Fruit fly (Drosophila melanogaster) whole organism, pupa: ENCODE data around the gene CG13810.

Experiments
- CG10348 ChIP-seq: fragments of 200-800 bp; sonication (Bioruptor generic); IDR thresholded peaks from 2 replicates; pipeline ENCODE4 v1.3.6; 2022; ENCODE audit warnings: missing biosample characterization, missing genetic modification characterization
- CG12605 ChIP-seq: fragments of 200-800 bp; sonication (Bioruptor generic); IDR thresholded peaks from 2 replicates; pipeline ENCODE4 v1.3.6; 2022; ENCODE audit warnings: missing biosample characterization, missing genetic modification characterization
- CG13204 ChIP-seq: fragments of 200-800 bp; sonication (Bioruptor generic); optimal IDR thresholded peaks from 2 replicates; lab custom pipeline; 2018; ENCODE audit warnings: missing biosample characterization, mild to moderate bottlenecking, missing genetic modification characterization, moderate library complexity
- CG14655 ChIP-seq: fragments of 200-800 bp; sonication (Bioruptor generic); optimal IDR thresholded peaks from 3 replicates; lab custom pipeline; 2017; ENCODE audit warnings: mild to moderate bottlenecking, missing biosample characterization, missing genetic modification reagents, missing genetic modification characterization
- CG15710 ChIP-seq: fragments of 200-800 bp; sonication (Bioruptor generic); optimal IDR thresholded peaks from 2 replicates; lab custom pipeline; 2018; ENCODE audit warnings: missing biosample characterization, mild to moderate bottlenecking, missing genetic modification characterization, moderate library complexity
- CG17806 ChIP-seq: fragments of 200-800 bp; sonication (Bioruptor generic); optimal IDR thresholded peaks from 2 replicates; lab custom pipeline; 2018; ENCODE audit warnings: missing biosample characterization, mild to moderate bottlenecking, missing genetic modification characterization, moderate library complexity
- CG32121 ChIP-seq: fragments of 200-800 bp; sonication (Bioruptor generic); IDR thresholded peaks from 2 replicates; pipeline ENCODE4 v1.3.6; 2022; ENCODE audit warnings: missing biosample characterization, missing genetic modification characterization
- CG34367 ChIP-seq: fragments of 200-800 bp; sonication (Bioruptor generic); optimal IDR thresholded peaks from 2 replicates; lab custom pipeline; 2018; ENCODE audit warnings: missing biosample characterization, mild to moderate bottlenecking, missing genetic modification characterization
- CG4496 ChIP-seq: fragments of 200-800 bp; sonication (Bioruptor generic); IDR thresholded peaks from 3 replicates; pipeline ENCODE4 v1.3.6; 2022; ENCODE audit warnings: missing biosample characterization, missing genetic modification characterization
- CG8159 ChIP-seq: fragments of 200-800 bp; sonication (Bioruptor generic); optimal IDR thresholded peaks from 3 replicates; lab custom pipeline; 2018; ENCODE audit warnings: missing biosample characterization, mild to moderate bottlenecking, missing genetic modification characterization, moderate library complexity
- CG8301 ChIP-seq: fragments of 200-800 bp; sonication (Bioruptor generic); optimal IDR thresholded peaks from 2 replicates; lab custom pipeline; 2018; ENCODE audit warnings: missing biosample characterization, mild to moderate bottlenecking, missing genetic modification characterization
- CG9948 ChIP-seq: fragments of 200-800 bp; sonication (Bioruptor generic); optimal IDR thresholded peaks from 2 replicates; lab custom pipeline; 2018; ENCODE audit warnings: missing biosample characterization, mild to moderate bottlenecking, missing genetic modification characterization, moderate library complexity
- D1 ChIP-seq: fragments of 200-800 bp; sonication (Bioruptor generic); optimal IDR thresholded peaks from 2 replicates; lab custom pipeline; 2018; ENCODE audit warnings: missing biosample characterization, mild to moderate bottlenecking, missing genetic modification characterization, moderate library complexity
- EcR ChIP-seq: fragments of 200-800 bp; sonication (Bioruptor generic); optimal IDR thresholded peaks from 3 replicates; lab custom pipeline; 2019; ENCODE audit warnings: missing biosample characterization, missing genetic modification characterization, mild to moderate bottlenecking, moderate library complexity, missing genetic modification reagents
- Ets98B ChIP-seq: fragments of 200-800 bp; sonication (Bioruptor generic); IDR thresholded peaks from 2 replicates; pipeline ENCODE4 v1.3.6; 2022; ENCODE audit warnings: missing biosample characterization, missing genetic modification characterization
- Pif1A ChIP-seq: fragments of 200-800 bp; sonication (Bioruptor generic); optimal IDR thresholded peaks from 3 replicates; lab custom pipeline; 2016; ENCODE audit warnings: missing biosample characterization, missing genetic modification characterization
- Pif1B ChIP-seq: fragments of 200-800 bp; sonication (Bioruptor generic); optimal IDR thresholded peaks from 3 replicates; lab custom pipeline; 2016; ENCODE audit warnings: missing biosample characterization, missing genetic modification characterization
- Snoo ChIP-seq: fragments of 200-800 bp; sonication (Bioruptor generic); optimal IDR thresholded peaks from 3 replicates; lab custom pipeline; 2017; ENCODE audit warnings: missing biosample characterization, mild to moderate bottlenecking, missing genetic modification characterization, inconsistent platforms
- fd96Ca ChIP-seq: fragments of 200-800 bp; sonication (Bioruptor generic); IDR thresholded peaks from 3 replicates; pipeline ENCODE4 v1.3.6; 2022; ENCODE audit warnings: missing biosample characterization, missing genetic modification characterization
- gl ChIP-seq: fragments of 200-800 bp; sonication (Bioruptor generic); optimal IDR thresholded peaks from 2 replicates; lab custom pipeline; 2018; ENCODE audit warnings: missing biosample characterization, mild to moderate bottlenecking, missing genetic modification characterization
- rn ChIP-seq: fragments of 200-800 bp; sonication (Bioruptor generic); IDR thresholded peaks from 2 replicates; pipeline ENCODE4 v1.3.6; 2022; ENCODE audit warnings: missing biosample characterization, missing genetic modification characterization

CG13810 gene

dm6 chr3L:2166776-2167175, 19.0 kb upstream of the CG13810 start:
- TF ChIP-seq Ets98B (GFP tag; lab: Robert Waterston, UW) (no peak), CG9948 (tag; lab: Kevin White, UChicago) (no peak), CG14655 (GFP tag; lab: Kevin White, UChicago) (no peak)

dm6 chr3L:2168954-2169353, 16.8 kb upstream of the CG13810 start, which contains the start of gene CG15879:
Gene CG15879, minus strand, starts transcription at chr3L:2169108.
- TF ChIP-seq Pif1A (GFP tag; lab: Kevin White, UChicago) (no peak), D1 (tag; lab: Kevin White, UChicago) (no peak), CG32121 (GFP tag; lab: Robert Waterston, UW) (no peak), CG17806 (tag; lab: Kevin White, UChicago) (no peak), rn (GFP tag; lab: Robert Waterston, UW) (no peak), CG8301 (no peak), CG12605 (no peak)

DNA sequence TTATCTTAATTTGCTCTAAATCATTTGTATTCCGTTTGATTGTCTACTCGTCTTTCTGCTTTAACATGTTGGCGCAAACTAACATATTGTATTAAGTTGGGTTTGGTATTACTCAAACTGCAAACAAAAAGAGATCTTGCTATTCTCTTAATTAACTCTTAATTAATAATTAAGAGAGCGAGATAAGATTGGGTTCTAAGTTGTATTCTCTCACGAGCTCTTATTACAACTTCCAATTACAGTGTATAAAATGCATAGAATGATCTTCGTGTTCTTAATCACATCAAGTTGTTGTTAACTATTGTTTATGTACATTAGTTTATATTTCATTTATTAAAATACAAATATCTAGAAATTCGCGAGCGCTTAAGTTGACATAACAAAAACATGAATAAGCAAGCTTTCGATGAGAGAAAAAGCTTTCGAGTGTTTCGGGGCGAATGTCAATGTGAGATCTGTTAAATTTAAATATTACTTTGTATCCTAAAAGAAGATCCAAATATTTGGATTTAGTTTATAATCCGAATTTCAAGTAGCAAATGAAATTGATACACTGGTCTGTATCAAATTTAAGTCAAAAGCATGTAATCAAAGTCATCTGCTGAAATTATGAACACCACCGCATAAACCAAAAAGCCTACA, 14.7 kb upstream of the CG13810 start, which contains the start of gene CG5704:
CG5704 (minus strand) TSS at position 87 of the 642 bp plus-strand sequence.
- no peak for TF ChIP-seq gl (tag; lab: Kevin White, UChicago)
- TF ChIP-seq CG12605 = no peak
- TF ChIP-seq EcR (GFP tag; lab: Kevin White, UChicago) = no peak
- TF ChIP-seq CG14655 (GFP tag; lab: Kevin White, UChicago) = no peak
- no peak for TF ChIP-seq CG13204 (GFP tag; lab: Kevin White, UChicago)
- no peak for TF ChIP-seq Snoo (tag; lab: Kevin White, UChicago)
- TF ChIP-seq CG15710 = no peak
- no peak for TF ChIP-seq fd96Ca
- no peak for TF ChIP-seq CG8159 (tag; lab: Kevin White, UChicago)
- TF ChIP-seq CG8301 = no peak
- no peak for TF ChIP-seq Ets98B (GFP tag; lab: Robert Waterston, UW)
- no peak for TF ChIP-seq CG4496 (GFP tag; lab: Robert Waterston, UW)
- no peak for TF ChIP-seq D1 (tag; lab: Kevin White, UChicago)
- no peak for TF ChIP-seq rn (GFP tag; lab: Robert Waterston, UW)
- TF ChIP-seq, all 21 proteins: peak for 0

DNA sequence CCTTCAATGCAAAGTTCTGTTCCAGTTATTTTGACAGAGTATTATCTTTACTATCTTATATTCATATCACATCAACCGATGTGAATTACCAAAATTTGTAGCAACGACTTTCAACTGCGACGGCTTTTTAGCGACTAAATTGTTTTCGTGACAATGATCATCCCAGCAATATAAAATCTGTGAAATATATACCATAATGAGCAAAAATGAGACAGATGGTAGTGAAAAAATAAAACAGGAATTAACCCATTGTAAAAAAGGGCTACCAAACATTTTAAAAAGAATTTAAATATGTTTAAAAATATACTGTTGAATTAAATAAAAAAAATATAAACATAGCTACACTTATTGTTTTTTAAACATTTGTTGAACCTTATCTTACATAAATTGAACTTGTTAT, 11.5 kb upstream of the CG13810 start, which contains the start of gene CG15820:
CG15820 (minus strand) TSS at position 101 of the 400 bp plus-strand sequence.
- TF ChIP-seq CG13204 (GFP tag; lab: Kevin White, UChicago) (no peak), CG15710 (no peak), fd96Ca (no peak), CG34367 (tag; lab: Kevin White, UChicago) (no peak), CG17806 (tag; lab: Kevin White, UChicago) (no peak), CG10348 (no peak), CG8301 (no peak), Pif1B (no peak), gl (tag; lab: Kevin White, UChicago) (no peak), CG32121 (GFP tag; lab: Robert Waterston, UW) (no peak), CG14655 (GFP tag; lab: Kevin White, UChicago) (no peak), Snoo (tag; lab: Kevin White, UChicago) (no peak), D1 (tag; lab: Kevin White, UChicago) (no peak), Pif1A (GFP tag; lab: Kevin White, UChicago) (no peak), CG9948 (tag; lab: Kevin White, UChicago) (no peak)

- no peak for TF ChIP-seq gl (tag; lab: Kevin White, UChicago)
- TF ChIP-seq CG12605 = no peak
- TF ChIP-seq CG10348 = no peak
- no peak for TF ChIP-seq fd96Ca
- TF ChIP-seq CG15710 = no peak
- TF ChIP-seq CG17806 (tag; lab: Kevin White, UChicago) = no peak
- no peak for TF ChIP-seq CG32121 (GFP tag; lab: Robert Waterston, UW)
- no peak for TF ChIP-seq CG8159 (tag; lab: Kevin White, UChicago)
- TF ChIP-seq Snoo (tag; lab: Kevin White, UChicago) = no peak
- TF ChIP-seq rn (GFP tag; lab: Robert Waterston, UW) = no peak
Measured at dm6 chr3L:2191512-2191911, 5.8 kb downstream of the CG13810 start.

DNA sequence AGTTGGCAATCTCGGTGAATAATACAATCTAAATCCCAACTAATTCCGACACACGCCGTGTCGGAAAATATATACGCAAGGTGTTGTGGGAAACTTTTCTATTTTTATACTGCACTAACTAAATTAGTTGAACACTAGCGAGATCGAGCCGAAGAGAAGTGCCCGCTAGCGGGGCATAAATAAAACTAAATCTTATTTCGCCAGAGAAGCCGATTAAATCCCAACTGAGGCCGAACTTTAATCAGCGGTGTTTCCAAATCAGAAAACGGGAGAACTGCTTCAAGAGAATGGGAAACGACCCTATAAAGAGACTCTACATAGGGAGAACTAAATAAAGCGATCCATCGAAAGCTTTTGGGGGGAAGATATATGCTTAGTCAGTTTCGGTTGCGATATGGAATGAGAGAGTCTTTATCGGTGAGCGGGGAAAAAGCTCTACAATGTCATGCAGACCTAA, 6.3 kb downstream of the CG13810 start, which contains the start of gene CG5707:
CG5707 (minus strand) TSS at position 228 of the 457 bp plus-strand sequence.
- TF ChIP-seq Ets98B (GFP tag; lab: Robert Waterston, UW) (no peak), CG10348 (no peak), CG8301 (no peak), CG4496 (GFP tag; lab: Robert Waterston, UW) (no peak), CG15710 (no peak)

- TF ChIP-seq CG8159 (tag; lab: Kevin White, UChicago) = no peak
- TF ChIP-seq gl (tag; lab: Kevin White, UChicago) = no peak
- no peak for TF ChIP-seq EcR (GFP tag; lab: Kevin White, UChicago)
- TF ChIP-seq CG13204 (GFP tag; lab: Kevin White, UChicago) = no peak
- TF ChIP-seq CG34367 (tag; lab: Kevin White, UChicago) = no peak
- no peak for TF ChIP-seq CG32121 (GFP tag; lab: Robert Waterston, UW)
- no peak for TF ChIP-seq D1 (tag; lab: Kevin White, UChicago)
- TF ChIP-seq Ets98B (GFP tag; lab: Robert Waterston, UW) = no peak
- no peak for TF ChIP-seq CG17806 (tag; lab: Kevin White, UChicago)
- no peak for TF ChIP-seq CG8301
- TF ChIP-seq CG9948 (tag; lab: Kevin White, UChicago) = no peak
- no peak for TF ChIP-seq CG14655 (GFP tag; lab: Kevin White, UChicago)
- TF ChIP-seq CG12605 = no peak
- no peak for TF ChIP-seq Pif1B
- no peak for TF ChIP-seq CG15710
- TF ChIP-seq CG4496 (GFP tag; lab: Robert Waterston, UW) = no peak
- TF ChIP-seq rn (GFP tag; lab: Robert Waterston, UW) = no peak
- no peak for TF ChIP-seq Pif1A (GFP tag; lab: Kevin White, UChicago)
- no peak for TF ChIP-seq CG10348
- TF ChIP-seq, all 21 proteins: peak for 0
Measured at dm6 chr3L:2196713-2197112, 11.0 kb downstream of the CG13810 start, which contains the start of gene CG8960. Gene CG8960, plus strand, starts transcription at chr3L:2197013.
